Worm (Caenorhabditis elegans) whole organism, L1 larva: ENCODE data around the gene acs-10.

Experiments used
- ceh-82 ChIP-seq, 3 experiments: fragments of 150-350 bp in 1 of 3; sonication (generic microtip) in 2 of 3; optimal IDR thresholded peaks; 2 replicates each; lab custom pipeline; 2014 to 2017; ENCODE audit warnings: missing biosample characterization in 3 of 3, missing genetic modification characterization in 3 of 3
- jun-1 ChIP-seq: fragments of 150-350 bp; optimal IDR thresholded peaks from 2 replicates; lab custom pipeline; 2014; ENCODE audit warnings: missing biosample characterization, missing genetic modification reagents, missing genetic modification characterization
- lsy-2 ChIP-seq, 2 experiments: fragments of 150-350 bp; optimal IDR thresholded peaks; 2 replicates each; lab custom pipeline; 2014; ENCODE audit warnings: missing biosample characterization in 2 of 2, missing genetic modification characterization in 2 of 2
- nhr-19 ChIP-seq: fragments of 200-800 bp; sonication (Bioruptor generic); conservative IDR thresholded peaks from 2 replicates; pipeline ENCODE4 v1.3.6; 2022; ENCODE audit warnings: missing genetic modification characterization, missing compliant biosample characterization
- nhr-237 ChIP-seq: fragments of 150-350 bp; optimal IDR thresholded peaks from 2 replicates; lab custom pipeline; 2014; ENCODE audit warnings: missing biosample characterization, missing genetic modification characterization
- nhr-76 ChIP-seq: sonication (generic microtip); optimal IDR thresholded peaks from 2 replicates; lab custom pipeline; 2017; ENCODE audit warnings: missing biosample characterization, missing genetic modification characterization
- nhr-84 ChIP-seq: sonication (generic microtip); optimal IDR thresholded peaks from 2 replicates; lab custom pipeline; 2017; ENCODE audit warnings: missing biosample characterization, missing genetic modification characterization
- sptf-1 ChIP-seq: fragments of 150-350 bp; optimal IDR thresholded peaks from 2 replicates; lab custom pipeline; 2014; ENCODE audit warnings: missing biosample characterization, missing genetic modification characterization
- tbx-2 ChIP-seq: sonication (generic microtip); optimal IDR thresholded peaks from 2 replicates; lab custom pipeline; 2016; ENCODE audit warnings: missing genetic modification characterization, missing compliant biosample characterization
- unc-62 ChIP-seq: fragments of 150-350 bp; optimal IDR thresholded peaks from 2 replicates; lab custom pipeline; 2014; ENCODE audit warnings: missing biosample characterization, missing genetic modification reagents, missing genetic modification characterization
- zag-1 ChIP-seq: fragments of 150-350 bp; optimal IDR thresholded peaks from 2 replicates; lab custom pipeline; 2014; ENCODE audit warnings: missing biosample characterization, missing genetic modification characterization

DNA sequence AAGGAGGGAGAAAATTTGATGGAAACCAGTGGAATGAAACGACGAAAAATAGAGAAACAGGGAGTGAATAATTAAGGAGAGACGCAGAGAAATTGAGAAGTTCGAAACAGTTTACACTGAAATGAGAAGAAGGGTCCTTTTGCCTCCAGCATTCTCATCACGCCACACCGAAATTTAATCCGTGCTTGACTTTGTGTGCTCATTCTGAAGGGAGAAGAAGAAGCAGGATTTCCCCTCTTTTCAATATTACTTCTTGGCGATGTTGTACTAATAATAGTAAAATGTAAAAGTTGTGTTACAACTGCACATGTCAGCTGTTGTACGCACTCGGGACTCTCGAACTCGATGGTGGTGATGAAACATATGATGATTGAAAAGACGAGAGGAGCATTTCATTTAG is 7.3 kb downstream of the acs-10 start:
- TF ChIP-seq zag-1 (tag; lab: Kevin White, UChicago) (no peak), nhr-76 (tag; lab: Kevin White, UChicago) (no peak), nhr-84 (tag; lab: Kevin White, UChicago) (no peak), nhr-19 (GFP tag; lab: Robert Waterston, UW) (no peak; the same call in 1 of the 2 replicates), jun-1 (tag; lab: Kevin White, UChicago) (no peak), ceh-82 (tag; optimal IDR thresholded peaks at IDR 0.05; lab: Kevin White, UChicago) (no peak), tbx-2 (tag; lab: Kevin White, UChicago) (peak; percentile 14), sptf-1 (tag; lab: Kevin White, UChicago) (no peak), unc-62 (GFP tag; lab: Kevin White, UChicago) (no peak), lsy-2 (tag; optimal IDR thresholded peaks at IDR 0.05; lab: Kevin White, UChicago) (no peak), nhr-237 (tag; lab: Kevin White, UChicago) (no peak)
